Worm (Caenorhabditis elegans) whole organism, L2 larva: ENCODE data around the gene C25E10.16.

Source experiments
- C34F6.9 ChIP-seq: fragments of 150-350 bp; optimal IDR thresholded peaks from 2 replicates; lab custom pipeline; 2014; ENCODE audit warnings: missing biosample characterization, missing genetic modification characterization
- F13H6.1 ChIP-seq: sonication (generic microtip); optimal IDR thresholded peaks from 2 replicates; lab custom pipeline; 2016; ENCODE audit warnings: missing genetic modification characterization, missing compliant biosample characterization
- R02D3.7 ChIP-seq: fragments of 150-350 bp; optimal IDR thresholded peaks from 2 replicates; lab custom pipeline; 2014; ENCODE audit warnings: missing biosample characterization, missing genetic modification characterization
- ZK546.5 ChIP-seq: sonication (generic microtip); optimal IDR thresholded peaks from 2 replicates; lab custom pipeline; 2017; ENCODE audit warnings: missing biosample characterization, missing genetic modification characterization
- alr-1 ChIP-seq: fragments of 150-350 bp; optimal IDR thresholded peaks from 2 replicates; lab custom pipeline; 2014; ENCODE audit warnings: missing biosample characterization, missing genetic modification characterization
- aly-2 ChIP-seq: fragments of 150-350 bp; optimal IDR thresholded peaks from 2 replicates; lab custom pipeline; 2014; ENCODE audit warnings: missing biosample characterization, missing genetic modification characterization
- ceh-16 ChIP-seq: fragments of 150-350 bp; optimal IDR thresholded peaks from 2 replicates; lab custom pipeline; 2014; ENCODE audit warnings: missing biosample characterization, missing genetic modification characterization
- ceh-82 ChIP-seq: fragments of 150-350 bp; optimal IDR thresholded peaks from 2 replicates; lab custom pipeline; 2014; ENCODE audit warnings: missing biosample characterization, missing genetic modification characterization
- crh-2 ChIP-seq: sonication (generic microtip); optimal IDR thresholded peaks from 2 replicates; lab custom pipeline; 2017; ENCODE audit warnings: missing biosample characterization, missing genetic modification characterization
- dmd-4 ChIP-seq: sonication (generic microtip); optimal IDR thresholded peaks from 2 replicates; lab custom pipeline; 2017; ENCODE audit warnings: missing biosample characterization, missing genetic modification characterization
- egl-27 ChIP-seq: sonication (generic microtip); optimal IDR thresholded peaks from 3 replicates; lab custom pipeline; 2017; ENCODE audit warnings: missing biosample characterization, missing genetic modification reagents, missing genetic modification characterization
- elt-1 ChIP-seq: fragments of 150-350 bp; optimal IDR thresholded peaks from 2 replicates; lab custom pipeline; 2014; ENCODE audit warnings: missing biosample characterization, missing genetic modification characterization
- elt-3 ChIP-seq: sonication (generic microtip); optimal IDR thresholded peaks from 2 replicates; lab custom pipeline; 2017; ENCODE audit warnings: missing biosample characterization, missing genetic modification characterization
- fos-1 ChIP-seq: fragments of 150-350 bp; optimal IDR thresholded peaks from 2 replicates; lab custom pipeline; 2014; ENCODE audit warnings: missing biosample characterization, missing genetic modification characterization
- gmeb-1 ChIP-seq: fragments of 150-350 bp; optimal IDR thresholded peaks from 2 replicates; lab custom pipeline; 2014; ENCODE audit warnings: missing biosample characterization, missing genetic modification characterization
- lin-11 ChIP-seq: fragments of 150-350 bp; sonication (generic microtip); optimal IDR thresholded peaks from 2 replicates; lab custom pipeline; 2014; ENCODE audit warnings: missing biosample characterization, missing genetic modification characterization, inconsistent platforms, mixed read lengths
- lin-13 ChIP-seq: fragments of 150-350 bp; optimal IDR thresholded peaks from 2 replicates; lab custom pipeline; 2014; ENCODE audit warnings: missing biosample characterization, missing genetic modification reagents, missing genetic modification characterization
- lin-39 ChIP-seq: fragments of 150-350 bp; optimal IDR thresholded peaks from 2 replicates; lab custom pipeline; 2014; ENCODE audit warnings: missing biosample characterization, missing genetic modification reagents, missing genetic modification characterization
- lsy-2 ChIP-seq, 2 experiments: fragments of 150-350 bp in 1 of 2; sonication (generic microtip) in 1 of 2; optimal IDR thresholded peaks; 2 replicates each; lab custom pipeline; 2014 to 2017; ENCODE audit warnings: missing biosample characterization in 2 of 2, missing genetic modification characterization in 2 of 2
- mab-5 ChIP-seq: fragments of 150-350 bp; optimal IDR thresholded peaks from 2 replicates; lab custom pipeline; 2014; ENCODE audit warnings: missing biosample characterization, missing genetic modification characterization
- mbf-1 ChIP-seq: sonication (generic microtip); optimal IDR thresholded peaks from 2 replicates; lab custom pipeline; 2017; ENCODE audit warnings: missing biosample characterization, missing genetic modification characterization
- mdl-1 ChIP-seq, 2 experiments: fragments of 150-350 bp in 1 of 2; sonication (generic microtip) in 1 of 2; optimal IDR thresholded peaks; 2 replicates each; lab custom pipeline; 2017; ENCODE audit warnings: missing biosample characterization in 2 of 2, missing genetic modification characterization in 2 of 2
- nhr-10 ChIP-seq: sonication (generic microtip); optimal IDR thresholded peaks from 2 replicates; lab custom pipeline; 2017; ENCODE audit warnings: missing biosample characterization, missing genetic modification characterization
- nhr-11 ChIP-seq: fragments of 150-350 bp; optimal IDR thresholded peaks from 2 replicates; lab custom pipeline; 2014; ENCODE audit warnings: missing biosample characterization, missing genetic modification characterization
- nhr-129 ChIP-seq: fragments of 150-350 bp; optimal IDR thresholded peaks from 2 replicates; lab custom pipeline; 2014; ENCODE audit warnings: missing biosample characterization, missing genetic modification characterization
- nhr-23 ChIP-seq: fragments of 150-350 bp; optimal IDR thresholded peaks from 2 replicates; lab custom pipeline; 2014; ENCODE audit warnings: missing biosample characterization, missing genetic modification reagents, missing genetic modification characterization
- nhr-237 ChIP-seq: fragments of 150-350 bp; optimal IDR thresholded peaks from 2 replicates; lab custom pipeline; 2014; ENCODE audit warnings: missing biosample characterization, missing genetic modification characterization
- nhr-6 ChIP-seq: fragments of 150-350 bp; optimal IDR thresholded peaks from 2 replicates; lab custom pipeline; 2014; ENCODE audit warnings: missing biosample characterization, missing genetic modification characterization
- peb-1 ChIP-seq: fragments of 150-350 bp; optimal IDR thresholded peaks from 2 replicates; lab custom pipeline; 2014; ENCODE audit warnings: missing biosample characterization, missing genetic modification characterization
- sem-4 ChIP-seq: fragments of 150-350 bp; optimal IDR thresholded peaks from 2 replicates; lab custom pipeline; 2014; ENCODE audit warnings: missing biosample characterization, missing genetic modification reagents, missing genetic modification characterization
- skn-1 ChIP-seq: sonication (generic microtip); optimal IDR thresholded peaks from 2 replicates; lab custom pipeline; 2017; ENCODE audit warnings: missing biosample characterization, missing genetic modification characterization
- sma-3 ChIP-seq: sonication (generic microtip); optimal IDR thresholded peaks from 2 replicates; lab custom pipeline; 2016; ENCODE audit warnings: missing genetic modification reagents, missing genetic modification characterization, missing compliant biosample characterization
- sma-9 ChIP-seq, 2 experiments: fragments of 150-350 bp in 1 of 2; sonication (generic microtip) in 1 of 2; optimal IDR thresholded peaks; 2 replicates each; lab custom pipeline; 2014 to 2016; ENCODE audit warnings: missing genetic modification characterization in 2 of 2, mild to moderate bottlenecking in 1 of 2, missing biosample characterization in 1 of 2, missing compliant biosample characterization in 1 of 2, missing genetic modification reagents in 1 of 2, moderate library complexity in 1 of 2
- unc-39 ChIP-seq: fragments of 150-350 bp; optimal IDR thresholded peaks from 2 replicates; lab custom pipeline; 2014; ENCODE audit warnings: missing biosample characterization, missing genetic modification characterization
- unc-55 ChIP-seq: fragments of 150-350 bp; sonication (generic microtip); optimal IDR thresholded peaks from 3 replicates; lab custom pipeline; 2014; ENCODE audit warnings: missing biosample characterization, missing genetic modification reagents, missing genetic modification characterization
- unc-62 ChIP-seq: fragments of 150-350 bp; optimal IDR thresholded peaks from 2 replicates; lab custom pipeline; 2014; ENCODE audit warnings: missing biosample characterization, missing genetic modification reagents, missing genetic modification characterization
- zag-1 ChIP-seq: fragments of 150-350 bp; optimal IDR thresholded peaks from 2 replicates; lab custom pipeline; 2014; ENCODE audit warnings: missing biosample characterization, missing genetic modification characterization
- ztf-11 ChIP-seq: sonication (generic microtip); optimal IDR thresholded peaks from 2 replicates; lab custom pipeline; 2017; ENCODE audit warnings: missing biosample characterization, missing genetic modification characterization
- ztf-4 ChIP-seq: fragments of 150-350 bp; optimal IDR thresholded peaks from 2 replicates; lab custom pipeline; 2014; ENCODE audit warnings: missing biosample characterization, missing genetic modification characterization

Gene C25E10.16

DNA sequence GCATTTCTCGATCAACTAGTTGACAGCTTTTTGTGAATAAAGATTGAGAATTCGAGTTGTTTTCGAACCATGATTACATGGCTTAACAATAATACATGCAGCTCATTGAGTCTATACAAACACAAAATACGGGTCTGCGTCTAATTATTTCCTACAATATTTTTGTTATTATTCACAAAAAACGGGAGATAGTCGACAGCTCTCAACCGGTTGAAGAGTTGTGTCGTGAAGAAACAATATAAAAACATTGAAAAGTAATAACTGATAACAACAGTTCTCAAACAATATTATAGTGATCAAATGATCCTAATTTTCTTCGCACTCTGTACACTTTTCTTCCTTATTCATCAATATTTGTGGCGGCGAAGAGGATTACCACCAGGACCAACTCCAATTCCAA is 18.3 kb downstream of the C25E10.16 start, which contains the start of gene cyp-33B1:
Gene cyp-33B1 (plus strand): TSS at position 301 of the 400 bp plus-strand sequence.
- TF ChIP-seq R02D3.7: no peak
- TF ChIP-seq dmd-4 (tag; lab: Kevin White, UChicago): no peak
- no peak for TF ChIP-seq lin-13 (GFP tag; lab: Kevin White, UChicago)
- no peak for TF ChIP-seq zag-1 (tag; lab: Kevin White, UChicago)
- no peak for TF ChIP-seq peb-1 (tag; lab: Kevin White, UChicago)
- TF ChIP-seq sem-4 (tag; lab: Kevin White, UChicago): no peak
- no peak for TF ChIP-seq ztf-4 (tag; lab: Kevin White, UChicago)
- TF ChIP-seq unc-39 (tag; lab: Kevin White, UChicago): no peak
- no peak for TF ChIP-seq nhr-23 (tag; lab: Kevin White, UChicago)
- TF ChIP-seq ztf-11 (tag; lab: Kevin White, UChicago): no peak
- TF ChIP-seq ceh-16: no peak
- TF ChIP-seq nhr-11 (tag; lab: Kevin White, UChicago): no peak
- no peak for TF ChIP-seq ZK546.5 (tag; lab: Kevin White, UChicago)
- no peak for TF ChIP-seq alr-1 (tag; lab: Kevin White, UChicago)
- TF ChIP-seq mdl-1 (tag; optimal IDR thresholded peaks at IDR 0.05; lab: Kevin White, UChicago): no peak
- TF ChIP-seq, all 48 proteins: peak for 0

DNA sequence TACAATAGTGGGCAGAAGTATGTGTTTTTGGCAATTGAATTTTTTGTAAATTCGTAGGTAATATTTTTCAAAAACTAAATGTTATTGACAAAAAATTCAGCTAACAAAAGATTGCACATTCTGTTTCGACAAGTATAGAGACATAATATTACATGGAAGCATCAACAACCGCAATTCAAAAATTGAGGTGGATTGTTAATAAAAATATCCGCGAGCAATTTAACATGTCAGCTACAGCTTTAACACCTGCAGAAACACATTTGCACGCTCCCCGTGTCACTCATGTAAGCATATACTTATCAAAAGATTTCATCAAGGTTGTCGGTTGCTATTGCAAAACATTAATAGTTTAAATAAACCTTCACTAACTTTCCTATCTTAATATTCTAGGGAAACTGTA is 23.7 kb downstream of the C25E10.16 start, which contains the start of gene srsx-34:
Gene srsx-34 (plus strand): TSS at position 301 of the 400 bp plus-strand sequence.
- no peak for TF ChIP-seq unc-55 (GFP tag; lab: Kevin White, UChicago)
- TF ChIP-seq elt-3: no peak
- TF ChIP-seq mdl-1 (tag; optimal IDR thresholded peaks at IDR 0.05; lab: Kevin White, UChicago): no peak
- no peak for TF ChIP-seq dmd-4 (tag; lab: Kevin White, UChicago)
- TF ChIP-seq R02D3.7: no peak
- TF ChIP-seq mab-5: no peak
- no peak for TF ChIP-seq nhr-10
- TF ChIP-seq unc-62: no peak
- TF ChIP-seq nhr-6 (tag; lab: Kevin White, UChicago): no peak
- no peak for TF ChIP-seq F13H6.1 (tag; lab: Kevin White, UChicago)
- TF ChIP-seq ceh-82: no peak
- TF ChIP-seq C34F6.9 (tag; lab: Kevin White, UChicago): no peak
- no peak for TF ChIP-seq nhr-23 (tag; lab: Kevin White, UChicago)
- TF ChIP-seq lin-13 (GFP tag; lab: Kevin White, UChicago): no peak
- no peak for TF ChIP-seq ceh-16
- TF ChIP-seq zag-1 (tag; lab: Kevin White, UChicago): no peak

ce11 chrV:9033267-9033666 is 26.1 kb downstream of the C25E10.16 start, which contains the start of gene C25E10.4:
Gene C25E10.4, plus strand, starts transcription at chrV:9033567.
- TF ChIP-seq crh-2 (no peak), dmd-4 (tag; lab: Kevin White, UChicago) (no peak), mbf-1 (tag; lab: Kevin White, UChicago) (no peak), nhr-11 (tag; lab: Kevin White, UChicago) (no peak), skn-1 (no peak), lin-13 (GFP tag; lab: Kevin White, UChicago) (no peak), peb-1 (tag; lab: Kevin White, UChicago) (no peak), zag-1 (tag; lab: Kevin White, UChicago) (no peak), aly-2 (tag; lab: Kevin White, UChicago) (no peak), nhr-237 (tag; lab: Kevin White, UChicago) (no peak), nhr-10 (no peak), egl-27 (tag; lab: Kevin White, UChicago) (no peak), nhr-23 (tag; lab: Kevin White, UChicago) (no peak)

DNA sequence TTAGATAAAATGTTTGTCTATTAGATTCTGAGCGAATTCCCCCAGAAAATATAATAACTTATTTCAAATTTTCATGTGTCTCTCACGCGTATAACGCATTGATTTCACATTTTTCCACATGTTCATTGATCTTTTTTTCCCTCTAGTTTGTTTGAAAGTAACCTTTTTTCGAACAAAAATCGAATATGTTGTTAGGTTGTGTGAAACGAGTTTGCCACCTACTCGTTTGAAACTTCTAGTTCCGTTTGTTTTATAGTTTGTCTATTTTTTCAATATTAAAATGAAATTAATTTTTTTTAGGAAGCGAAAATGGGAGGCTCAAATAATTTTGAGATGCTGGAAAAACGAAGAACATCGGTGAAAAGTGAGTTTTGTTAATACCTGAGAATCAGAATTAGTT is 29.1 kb downstream of the C25E10.16 start, which contains the start of gene C25E10.5:
Gene C25E10.5 (plus strand): TSS at position 301 of the 400 bp plus-strand sequence.
- no peak for TF ChIP-seq lin-11
- no peak for TF ChIP-seq lin-39
- no peak for TF ChIP-seq nhr-129 (tag; lab: Kevin White, UChicago)
- TF ChIP-seq nhr-11 (tag; lab: Kevin White, UChicago): no peak
- TF ChIP-seq, all 48 proteins: peak for 0

DNA sequence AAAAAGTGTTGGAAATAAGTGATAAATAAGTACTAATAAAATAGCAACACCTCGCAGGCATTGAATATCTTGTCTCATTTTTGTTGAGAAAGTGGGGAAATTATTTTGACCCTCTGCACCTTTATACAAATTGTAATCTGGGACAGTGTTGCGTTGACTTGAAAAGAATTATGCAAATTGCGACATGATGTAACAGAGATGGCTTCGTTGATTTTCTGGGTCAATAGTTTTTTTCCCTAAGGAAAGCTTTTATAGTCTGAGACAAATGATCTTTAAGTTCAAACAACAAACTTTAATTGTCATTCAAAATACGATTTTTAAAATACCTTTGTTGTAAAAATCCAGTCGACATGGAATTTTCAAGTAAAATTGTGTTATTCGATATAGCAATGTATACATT is 34.7 kb downstream of the C25E10.16 start, which contains the start of gene bus-1:
Gene bus-1 (minus strand): TSS at position 101 of the 400 bp plus-strand sequence.
- TF ChIP-seq egl-27 (tag; lab: Kevin White, UChicago) (no peak), nhr-6 (tag; lab: Kevin White, UChicago) (no peak), lin-39 (no peak), sma-9 (GFP tag; optimal IDR thresholded peaks at IDR 0.05; lab: Kevin White, UChicago) (no peak), sma-9 (tag; optimal IDR thresholded peaks at IDR 0.05; lab: Kevin White, UChicago) (no peak), lsy-2 (tag; optimal IDR thresholded peaks at IDR 0.05; lab: Kevin White, UChicago) (no peak), R02D3.7 (no peak), lin-11 (no peak), gmeb-1 (tag; lab: Kevin White, UChicago) (no peak), fos-1 (tag; lab: Kevin White, UChicago) (no peak), sem-4 (tag; lab: Kevin White, UChicago) (no peak), elt-1 (no peak), C34F6.9 (tag; lab: Kevin White, UChicago) (no peak), sma-3 (no peak), peb-1 (tag; lab: Kevin White, UChicago) (no peak)
